Fruit fly (Drosophila melanogaster) S2 (cell line): ENCODE data around the gene RnrL.

ENCODE experiments used
- CG8478 ChIP-seq: fragments of >200 bp; optimal IDR thresholded peaks from 2 replicates; lab custom pipeline; 2018
- CTCF ChIP-seq, 2 experiments: fragments of >200 bp; optimal IDR thresholded peaks; 2 replicates each; lab custom pipeline; 2018

RnrL gene

DNA sequence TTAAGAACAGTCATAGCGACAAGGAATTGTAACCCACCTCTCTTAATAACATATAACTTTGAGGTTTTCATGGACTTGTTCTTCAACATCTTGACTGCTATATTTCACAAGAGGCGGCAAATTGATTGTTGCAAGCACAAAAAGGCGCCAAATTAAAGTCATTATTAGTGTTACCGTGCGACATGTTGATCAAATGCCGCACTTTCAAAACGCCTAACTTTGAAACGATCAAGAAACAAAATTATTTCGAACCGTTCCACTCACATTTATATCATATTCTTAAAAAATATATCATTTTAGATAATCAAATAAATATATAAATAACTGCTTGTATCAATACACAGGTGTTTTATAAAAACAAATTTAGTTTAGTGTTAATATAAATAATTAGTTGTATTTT lies at the start of gene RnrL:
Gene RnrL (minus strand): TSS at position 154 of the 400 bp plus-strand sequence.
- TF ChIP-seq CG8478 (lab: Kevin White, UChicago): no peak
- no peak for TF ChIP-seq CTCF (optimal IDR thresholded peaks at IDR 0.05; lab: Kevin White, UChicago)

DNA sequence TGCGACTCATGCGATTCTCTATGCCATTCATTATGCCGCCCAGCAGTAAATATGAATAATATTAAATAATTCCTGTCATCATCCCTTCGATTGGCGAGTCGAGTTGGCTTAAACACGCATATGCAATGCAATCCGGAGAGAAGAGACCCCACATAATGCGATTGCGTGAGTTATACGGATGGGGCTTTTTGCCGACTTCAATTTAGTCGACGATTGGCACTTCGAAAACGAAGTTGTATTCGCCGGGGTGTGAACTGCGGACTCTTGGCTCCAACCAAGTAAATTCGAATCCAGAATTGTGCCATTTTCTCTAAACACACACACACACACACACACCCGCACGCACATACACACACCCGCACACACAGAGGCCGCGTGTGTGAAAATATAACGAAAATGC lies 48.5 kb upstream of the RnrL start:
- no peak for TF ChIP-seq CTCF (optimal IDR thresholded peaks at IDR 0.05; lab: Kevin White, UChicago)
- no peak for TF ChIP-seq CG8478 (lab: Kevin White, UChicago)

DNA sequence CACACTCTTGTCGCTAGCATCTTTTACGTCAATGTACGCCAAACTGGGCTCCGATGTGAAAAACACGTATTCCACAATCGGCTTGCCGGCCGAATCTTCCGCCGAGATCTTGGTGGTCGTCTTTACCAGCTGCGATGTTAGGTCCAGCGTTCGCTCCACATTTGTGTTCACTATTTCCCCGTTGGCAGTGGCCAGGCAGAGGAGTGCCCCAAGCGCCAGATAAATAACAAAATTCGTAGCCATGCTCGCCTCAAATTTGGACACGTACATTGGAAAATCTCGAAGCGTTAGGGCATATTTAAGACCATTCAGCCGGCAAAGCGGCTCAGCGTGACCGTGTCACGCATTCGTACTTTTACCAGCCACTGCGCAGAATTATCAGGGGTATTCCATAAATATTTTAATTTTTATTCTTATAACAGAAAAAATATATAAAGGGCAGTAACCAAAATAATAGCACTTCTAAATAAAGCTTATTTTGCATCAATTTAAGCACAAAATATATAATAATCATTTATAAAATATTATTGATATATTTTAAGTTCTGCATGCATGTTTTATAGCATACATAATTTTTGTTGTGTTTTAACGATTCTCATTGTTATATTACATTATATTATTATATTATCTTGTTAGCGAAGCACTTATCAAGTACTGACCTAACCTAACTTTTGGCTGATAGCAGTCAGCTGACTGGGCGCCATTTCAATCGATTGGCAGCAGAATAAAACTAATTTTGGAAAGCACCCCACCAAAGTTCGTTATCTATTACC lies 47.9 kb upstream of the RnrL start, which contains the start of the genes CG33303 and dpr19:
Gene CG33303 (minus strand): TSS at position 294 of the 773 bp plus-strand sequence.
Gene dpr19 (plus strand): TSS at position 705 of the 773 bp plus-strand sequence.
- no peak for TF ChIP-seq CG8478 (lab: Kevin White, UChicago)
- no peak for TF ChIP-seq CTCF (optimal IDR thresholded peaks at IDR 0.05; lab: Kevin White, UChicago)

DNA sequence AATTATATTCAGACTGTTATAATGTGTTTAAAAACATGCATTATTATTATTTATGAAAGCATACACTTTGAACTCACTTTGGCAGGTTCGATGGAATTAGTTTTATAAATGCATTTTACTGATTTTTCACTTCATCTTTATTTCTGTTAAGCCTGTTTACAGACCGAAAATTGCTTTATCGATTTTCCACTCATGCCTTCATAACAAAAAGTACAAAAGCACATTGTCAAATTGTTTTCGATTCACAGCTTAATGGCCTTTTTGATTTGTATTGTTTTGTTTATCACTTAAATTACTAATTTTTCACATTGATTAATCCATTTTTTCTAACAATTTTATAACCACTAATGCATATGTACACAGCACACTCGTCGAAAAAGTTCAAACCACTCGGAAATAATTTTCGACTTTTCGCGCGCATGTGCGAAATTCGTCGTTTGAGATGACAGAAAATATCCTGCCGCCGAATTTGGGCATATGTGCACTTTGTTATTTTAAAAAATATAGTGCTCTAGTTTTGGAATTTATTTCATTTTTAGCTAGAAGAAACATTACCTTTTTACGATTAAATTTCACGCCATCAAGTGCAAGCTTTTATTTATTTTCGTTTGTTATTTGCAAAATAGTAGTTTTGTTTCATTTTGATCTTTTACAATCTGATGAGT lies 46.0 kb upstream of the RnrL start, which contains the start of gene rho-5:
Gene rho-5 (minus strand): TSS at position 296 of the 665 bp plus-strand sequence.
- no peak for TF ChIP-seq CTCF (optimal IDR thresholded peaks at IDR 0.05; lab: Kevin White, UChicago)
- TF ChIP-seq CG8478 (lab: Kevin White, UChicago): no peak

DNA sequence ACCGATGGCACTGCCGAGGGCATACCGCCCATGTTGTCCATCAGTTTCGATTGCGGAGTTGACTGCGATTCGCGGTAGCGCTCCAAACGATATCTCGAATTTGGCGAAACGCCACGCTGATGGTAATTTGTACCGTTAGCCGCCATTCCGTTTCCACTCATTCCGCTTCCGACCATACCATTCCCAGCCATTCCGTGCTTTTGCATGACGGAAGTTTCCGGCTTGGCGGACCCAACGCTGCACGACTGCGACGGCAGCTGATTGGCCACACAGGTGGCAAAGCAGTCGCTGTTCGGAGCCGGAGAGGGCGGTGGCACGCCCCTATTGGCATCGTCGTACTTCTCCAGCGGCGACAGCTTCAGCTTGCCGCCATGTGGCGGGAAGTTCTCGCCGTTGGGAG lies 44.6 kb upstream of the RnrL start:
- TF ChIP-seq CG8478 (lab: Kevin White, UChicago) (no peak), CTCF (optimal IDR thresholded peaks at IDR 0.05; lab: Kevin White, UChicago) (no peak)

DNA sequence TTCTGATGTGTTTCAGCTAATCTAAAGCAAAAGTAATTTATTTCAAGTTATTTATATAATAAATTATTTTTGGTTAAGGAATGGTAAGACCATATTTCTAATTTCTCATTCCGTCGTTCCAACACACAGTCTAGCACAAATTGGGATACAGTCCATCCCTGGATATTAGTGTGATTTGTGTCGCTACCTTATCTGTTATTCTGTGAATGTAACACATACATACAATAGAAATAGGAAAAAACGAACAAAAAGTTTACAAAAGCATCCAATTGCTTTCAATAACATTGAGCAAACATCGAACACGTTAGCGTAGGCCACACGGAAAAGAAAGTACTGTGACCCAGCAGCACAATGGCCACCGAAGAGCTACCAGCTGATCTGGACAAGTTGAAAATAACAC lies 38.8 kb upstream of the RnrL start, which contains the start of gene CG5056:
Gene CG5056 (plus strand): TSS at position 168 of the 400 bp plus-strand sequence.
- TF ChIP-seq CG8478 (lab: Kevin White, UChicago) (no peak), CTCF (optimal IDR thresholded peaks at IDR 0.05; lab: Kevin White, UChicago) (no peak)

DNA sequence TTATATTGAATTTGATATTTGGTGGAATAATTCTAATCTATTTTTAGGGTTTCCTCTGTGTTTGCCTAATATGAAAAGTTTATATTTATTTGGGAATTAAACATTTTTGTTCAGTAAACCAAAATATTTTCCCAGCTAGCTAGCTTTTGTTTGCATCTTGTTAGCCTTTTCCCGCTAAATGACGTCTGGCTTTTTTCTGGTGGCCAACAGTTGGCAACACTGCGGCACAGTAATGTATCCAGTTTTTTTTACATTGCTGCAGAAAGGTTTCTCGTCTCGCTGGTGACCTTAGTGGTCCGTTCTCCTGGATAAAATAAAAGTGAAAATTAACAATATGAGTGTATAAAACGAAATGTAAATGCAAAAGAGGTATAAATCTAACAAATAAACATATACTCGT lies 36.5 kb upstream of the RnrL start, which contains the start of gene lft:
Gene lft (plus strand): TSS at position 243 of the 400 bp plus-strand sequence.
- TF ChIP-seq CTCF (optimal IDR thresholded peaks at IDR 0.05; lab: Kevin White, UChicago) (no peak), CG8478 (lab: Kevin White, UChicago) (no peak)

DNA sequence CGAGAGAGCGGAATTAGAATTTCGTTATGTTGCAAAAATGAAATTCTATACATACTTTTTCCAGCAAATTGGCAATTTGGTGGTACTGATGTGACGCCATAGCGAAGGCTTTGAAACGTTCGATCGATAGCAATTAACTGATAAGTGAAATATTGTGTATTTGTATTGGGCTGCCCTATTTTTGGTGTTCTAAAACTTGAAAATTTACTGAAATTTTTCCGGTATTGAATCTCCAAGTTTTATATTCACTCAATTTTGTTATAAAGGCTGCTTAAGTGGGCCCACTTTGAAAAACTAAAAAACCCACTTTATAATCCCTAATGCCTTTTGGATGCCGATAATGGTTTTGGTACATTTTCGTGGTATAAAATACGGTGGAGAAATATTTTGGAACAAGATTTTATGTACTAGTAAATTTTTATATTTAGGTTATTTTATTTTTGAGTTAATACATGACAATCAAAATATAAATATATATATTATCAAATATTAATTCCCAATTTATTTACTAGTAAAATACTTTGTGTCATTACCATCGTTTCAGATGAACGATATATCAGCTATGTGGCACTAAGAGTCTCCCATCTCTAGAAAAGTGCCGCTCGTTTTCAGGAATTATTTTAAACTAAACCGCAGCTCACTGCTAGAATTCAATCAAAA lies 34.8 kb upstream of the RnrL start, which contains the start of the genes Cand1 and pim:
Gene Cand1 (minus strand): TSS at position 300 of the 660 bp plus-strand sequence.
Gene pim (plus strand): TSS at position 582 of the 660 bp plus-strand sequence.
- TF ChIP-seq CTCF (optimal IDR thresholded peaks at IDR 0.05; lab: Kevin White, UChicago): no peak
- TF ChIP-seq CG8478 (lab: Kevin White, UChicago): no peak

DNA sequence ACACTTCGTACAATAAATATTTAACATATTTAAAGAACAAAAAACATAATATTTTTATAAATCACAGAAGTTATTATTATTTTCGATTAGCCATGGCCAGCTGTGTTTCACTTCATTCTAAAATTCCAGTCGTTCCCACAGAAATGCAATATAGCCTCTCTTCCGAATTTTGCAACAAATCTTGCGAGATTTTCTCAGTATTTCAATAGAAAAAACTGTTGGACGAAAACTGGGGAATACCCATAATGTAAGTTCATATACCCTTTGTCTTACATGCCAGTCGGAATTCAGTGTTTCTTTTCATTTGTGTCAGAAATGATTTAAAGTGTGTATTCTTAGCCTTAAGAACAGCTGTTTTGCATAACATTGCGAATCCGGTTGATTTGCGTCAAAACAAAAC lies 28.8 kb upstream of the RnrL start, which contains the start of the genes CtsL4 and ClpP:
Gene CtsL4 (minus strand): TSS at position 90 of the 400 bp plus-strand sequence.
Gene ClpP (plus strand): TSS at position 288 of the 400 bp plus-strand sequence.
- TF ChIP-seq CG8478 (lab: Kevin White, UChicago): no peak
- TF ChIP-seq CTCF (optimal IDR thresholded peaks at IDR 0.05; lab: Kevin White, UChicago): no peak

DNA sequence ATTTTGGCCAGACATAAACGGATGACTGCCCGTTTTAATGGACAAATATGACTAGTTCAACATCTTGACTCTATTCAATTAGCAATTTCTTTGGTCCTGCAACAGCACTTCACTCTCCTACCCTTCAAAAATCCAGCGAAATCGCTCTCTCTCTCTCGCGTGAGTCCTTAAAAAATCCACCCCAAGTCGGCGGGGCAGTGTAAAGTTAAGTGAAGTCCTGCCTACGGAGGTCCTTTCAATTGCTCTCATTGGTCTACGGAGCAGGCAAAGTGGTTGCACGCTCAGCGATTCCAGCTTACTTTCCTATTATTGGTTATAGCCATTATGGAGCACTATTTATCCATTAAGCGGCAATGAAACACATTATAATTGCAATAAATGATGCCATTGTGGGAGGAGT lies 26.1 kb upstream of the RnrL start, which contains the start of gene CG34367:
Gene CG34367 (minus strand): TSS at position 35 of the 400 bp plus-strand sequence.
- no peak for TF ChIP-seq CTCF (optimal IDR thresholded peaks at IDR 0.05; lab: Kevin White, UChicago)
- TF ChIP-seq CG8478 (lab: Kevin White, UChicago): no peak

DNA sequence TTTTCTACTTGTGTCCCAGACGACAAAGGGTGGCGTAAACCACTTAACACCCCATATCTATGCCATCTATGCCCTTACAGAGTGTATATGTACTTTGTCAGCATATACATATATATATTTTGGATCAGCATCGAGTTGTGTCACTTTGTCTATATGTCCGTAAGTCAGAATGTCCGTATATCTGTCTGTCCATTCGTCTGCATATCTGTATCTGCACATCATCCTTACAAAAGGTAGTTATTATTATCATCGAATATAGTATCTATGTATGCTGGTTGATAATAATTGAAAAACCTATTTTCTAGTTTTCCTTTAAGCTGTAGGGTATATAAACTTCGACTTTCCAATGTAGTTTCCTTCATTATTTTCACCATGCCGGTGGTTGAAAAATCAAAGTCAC lies 23.4 kb upstream of the RnrL start:
- TF ChIP-seq CG8478 (lab: Kevin White, UChicago) (no peak), CTCF (optimal IDR thresholded peaks at IDR 0.05; lab: Kevin White, UChicago) (no peak)

DNA sequence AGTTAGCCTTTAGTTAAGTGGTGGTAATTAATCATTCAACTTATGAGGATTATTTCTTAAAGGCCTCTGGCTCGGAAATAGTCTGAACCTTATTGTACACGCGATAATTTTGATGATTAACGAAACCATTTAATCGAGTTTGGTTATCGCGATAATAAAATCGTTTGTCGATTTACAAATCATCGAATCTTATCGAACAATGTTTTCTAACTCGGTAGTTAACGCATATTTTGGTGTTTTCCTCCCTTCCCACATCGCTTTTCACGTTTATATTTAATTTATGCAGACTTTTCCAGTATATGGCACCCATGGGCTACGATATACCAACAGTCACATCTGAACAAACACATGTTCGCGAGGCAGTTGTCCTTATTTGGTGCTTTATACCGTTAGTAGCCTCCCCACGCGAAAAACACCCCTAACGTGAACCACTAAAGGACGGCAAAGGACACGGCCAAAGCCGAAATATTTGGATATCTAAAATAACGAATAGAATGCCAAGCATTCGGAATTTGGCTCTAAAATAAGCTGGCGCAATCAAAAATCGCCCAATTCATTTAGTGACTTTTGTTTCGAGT lies 16.4 kb upstream of the RnrL start, which contains the start of gene Frmd5:
Gene Frmd5 (plus strand): TSS at position 414 of the 578 bp plus-strand sequence.
- TF ChIP-seq CG8478 (lab: Kevin White, UChicago) (no peak), CTCF (optimal IDR thresholded peaks at IDR 0.05; lab: Kevin White, UChicago) (no peak)

DNA sequence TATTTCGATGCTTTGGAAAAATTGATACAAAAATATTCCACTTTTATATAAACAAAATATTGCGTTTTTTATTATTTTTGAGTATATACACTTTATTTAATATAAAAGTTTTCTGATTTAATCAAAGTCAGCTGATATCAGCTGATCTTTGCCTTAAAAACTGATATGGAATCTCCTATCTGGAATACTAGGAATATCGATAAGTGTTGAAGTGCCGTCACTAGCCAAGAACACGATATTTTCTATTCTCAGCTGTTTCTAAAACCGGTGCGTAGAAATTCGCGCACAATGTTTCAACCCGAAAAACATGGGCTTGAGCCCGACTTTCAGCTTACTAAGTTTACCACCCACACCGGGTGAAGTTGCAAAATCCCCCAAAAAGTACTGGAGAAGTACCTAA lies 14.7 kb upstream of the RnrL start, which contains the start of gene Sps2:
Gene Sps2 (plus strand): TSS at position 124 of the 400 bp plus-strand sequence.
- TF ChIP-seq CG8478 (lab: Kevin White, UChicago) (no peak), CTCF (optimal IDR thresholded peaks at IDR 0.05; lab: Kevin White, UChicago) (no peak)
